Worm (Caenorhabditis elegans): ENCODE results near the gene R01B10.3.
"Not testable (repeated sequence)": the region's sequence is repeated elsewhere in the genome, so short reads cannot be mapped to it uniquely, and the experiment has no call there.

The R01B10.3 gene

ce11 chrV:6044853-6045594 lies at the start of gene R01B10.3:
TSS of gene R01B10.3 (minus strand) at chrV:6045129.
- TF ChIP-seq unc-62 (GFP tag; optimal IDR thresholded peaks at IDR 0.05) = no peak

- not testable (repeated sequence) for TF ChIP-seq unc-62 (GFP tag; optimal IDR thresholded peaks at IDR 0.05)
Measured at ce11 chrV:6069968-6070367, 25.0 kb upstream of the R01B10.3 start, which contains the start of gene fbxa-214. TSS of gene fbxa-214 (minus strand) at chrV:6070068.

ce11 chrV:6067112-6067511 lies 22.2 kb upstream of the R01B10.3 start, which contains the start of gene srh-10:
TSS of gene srh-10 (minus strand) at chrV:6067140.
- no peak for TF ChIP-seq unc-62 (GFP tag; optimal IDR thresholded peaks at IDR 0.05)

ce11 chrV:6063330-6063729 lies 18.4 kb upstream of the R01B10.3 start, which contains the start of gene Y38A10A.2:
TSS of gene Y38A10A.2 (minus strand) at chrV:6063430.
- no peak for TF ChIP-seq unc-62 (GFP tag; optimal IDR thresholded peaks at IDR 0.05)

- TF ChIP-seq unc-62 (GFP tag; optimal IDR thresholded peaks at IDR 0.05) = no peak
Measured at ce11 chrV:6055289-6055688, 10.4 kb upstream of the R01B10.3 start, which contains the start of gene srd-20. TSS of gene srd-20 (plus strand) at chrV:6055589.

ce11 chrV:6053188-6053687 lies 8.3 kb upstream of the R01B10.3 start, which contains the start of gene seip-1:
TSS of gene seip-1 (minus strand) at chrV:6053238.
- TF ChIP-seq unc-62 (GFP tag; optimal IDR thresholded peaks at IDR 0.05) = no peak

ce11 chrV:6051159-6051558 lies 6.2 kb upstream of the R01B10.3 start, which contains the start of gene jamp-1:
TSS of gene jamp-1 (minus strand) at chrV:6051259.
- TF ChIP-seq unc-62 (GFP tag; optimal IDR thresholded peaks at IDR 0.05) = no peak

ce11 chrV:6047818-6048217 lies 2.9 kb upstream of the R01B10.3 start, which contains the start of gene pgap-3:
TSS of gene pgap-3 (minus strand) at chrV:6047918.
- TF ChIP-seq unc-62 (GFP tag; optimal IDR thresholded peaks at IDR 0.05) = no peak

ce11 chrV:6044448-6044847 lies 481 bp downstream of the R01B10.3 start:
- TF ChIP-seq unc-62 (GFP tag; optimal IDR thresholded peaks at IDR 0.05) = no peak

- no peak for TF ChIP-seq unc-62 (GFP tag; optimal IDR thresholded peaks at IDR 0.05)
Measured at ce11 chrV:6043275-6044271, 1.4 kb downstream of the R01B10.3 start, which contains the start of gene cpi-2. TSS of gene cpi-2 (plus strand) at chrV:6044062.

ce11 chrV:6041375-6041774 lies 3.6 kb downstream of the R01B10.3 start, which contains the start of gene R01B10.2:
TSS of gene R01B10.2 (minus strand) at chrV:6041475.
- TF ChIP-seq unc-62 (GFP tag; optimal IDR thresholded peaks at IDR 0.05) = no peak

ce11 chrV:6038405-6039151 lies 6.4 kb downstream of the R01B10.3 start, which contains the start of gene F29G9.1:
TSS of gene F29G9.1 (plus strand) at chrV:6039101.
- not testable (repeated sequence) for TF ChIP-seq unc-62 (GFP tag; optimal IDR thresholded peaks at IDR 0.05)

- TF ChIP-seq unc-62 (GFP tag; optimal IDR thresholded peaks at IDR 0.05) = no peak
Measured at ce11 chrV:6036547-6036946, 8.4 kb downstream of the R01B10.3 start.

ce11 chrV:6034714-6035113 lies 10.2 kb downstream of the R01B10.3 start, which contains the start of gene dhs-17:
TSS of gene dhs-17 (minus strand) at chrV:6034814.
- TF ChIP-seq unc-62 (GFP tag; optimal IDR thresholded peaks at IDR 0.05) = no peak

ce11 chrV:6033512-6033911 lies 11.4 kb downstream of the R01B10.3 start:
- TF ChIP-seq unc-62 (GFP tag; optimal IDR thresholded peaks at IDR 0.05) = no peak
